Fruit fly (Drosophila melanogaster): ENCODE measurements around the gene CG4459.

CG4459 gene

dm6 chr3R:19928544-19928943 is at the start of gene CG4459:
CG4459 (minus strand) TSS chr3R:19928644.
- TF ChIP-seq Dfd (GFP tag; optimal IDR thresholded peaks at IDR 0.05) (no peak), CG32264 (GFP tag; optimal IDR thresholded peaks at IDR 0.05) (no peak)

DNA sequence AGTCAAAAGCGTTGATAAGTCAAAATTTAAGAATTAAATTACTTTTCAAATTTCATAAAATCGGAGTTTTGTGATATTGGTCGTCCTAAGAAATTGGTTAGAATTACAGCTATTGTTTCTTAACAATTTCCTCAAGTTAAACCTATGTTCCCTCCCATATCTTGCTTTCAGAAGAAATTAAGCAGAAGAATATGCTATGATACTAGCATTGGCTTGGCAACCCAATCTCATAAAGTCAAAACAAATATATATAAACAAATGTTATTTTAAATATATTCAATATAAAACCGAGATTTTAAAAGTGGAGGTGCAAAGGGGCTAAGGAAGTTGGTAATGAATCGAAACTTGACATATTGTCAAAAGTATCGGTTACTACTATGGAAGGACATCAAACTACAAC is 44.2 kb upstream of the CG4459 start, which contains the start of gene CG31213:
TSS of gene CG31213 (plus strand) at position 301 of the 400 bp plus-strand sequence.
- no peak for TF ChIP-seq h (GFP tag; optimal IDR thresholded peaks at IDR 0.05)
- TF ChIP-seq Rel (GFP tag; optimal IDR thresholded peaks at IDR 0.05): no peak
- no peak for TF ChIP-seq Rel (tag; optimal IDR thresholded peaks at IDR 0.05)

DNA sequence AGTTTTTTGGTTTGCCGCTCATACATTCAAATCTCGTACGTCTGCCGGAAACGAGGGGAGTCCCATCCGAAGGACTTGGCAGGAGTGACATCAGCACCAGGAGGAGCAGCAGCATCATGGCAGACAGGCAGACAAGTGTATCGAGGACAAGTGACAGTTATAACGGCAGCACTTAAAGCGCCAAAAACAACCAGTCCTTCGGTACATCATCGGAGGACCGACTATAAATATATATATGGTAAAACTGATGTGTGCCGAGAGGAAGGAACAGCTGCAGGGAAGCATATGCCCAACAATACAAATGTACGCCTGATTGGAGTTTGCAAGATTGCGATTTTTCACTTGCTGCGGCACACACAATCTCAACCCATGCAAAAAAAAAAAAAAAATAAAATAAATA is 40.3 kb upstream of the CG4459 start:
- TF ChIP-seq Sp1 (GFP tag; optimal IDR thresholded peaks at IDR 0.05) (no peak), CG9705 (GFP tag; optimal IDR thresholded peaks at IDR 0.05) (no peak), tai (GFP tag; optimal IDR thresholded peaks at IDR 0.05) (no peak), psq (GFP tag; optimal IDR thresholded peaks at IDR 0.05) (no peak), foxo (GFP tag; optimal IDR thresholded peaks at IDR 0.05) (no peak), sv (GFP tag; optimal IDR thresholded peaks at IDR 0.05) (no peak), Dif (GFP tag; optimal IDR thresholded peaks at IDR 0.05; ENCODE audit: partially characterized antibody) (no peak), CG32264 (GFP tag; optimal IDR thresholded peaks at IDR 0.05) (no peak), dl (GFP tag; optimal IDR thresholded peaks at IDR 0.05; ENCODE audit: insufficient read depth in 1 of 2, partially characterized antibody in 2 of 2) (no peak), Myc (optimal IDR thresholded peaks at IDR 0.05) (no peak), OdsH (GFP tag; optimal IDR thresholded peaks at IDR 0.05) (no peak), rgr (GFP tag; optimal IDR thresholded peaks at IDR 0.05) (no peak), woc (GFP tag; optimal IDR thresholded peaks at IDR 0.05) (no peak), fru (GFP tag; optimal IDR thresholded peaks at IDR 0.05) (no peak)

dm6 chr3R:19948143-19948542 is 19.7 kb upstream of the CG4459 start, which contains the start of gene CG4783:
CG4783 (plus strand) TSS chr3R:19948443.
- no peak for TF ChIP-seq usp (GFP tag; optimal IDR thresholded peaks at IDR 0.05)
- no peak for TF ChIP-seq pan (optimal IDR thresholded peaks at IDR 0.05)
- TF ChIP-seq Dif (GFP tag; optimal IDR thresholded peaks at IDR 0.05; ENCODE audit: partially characterized antibody): no peak

DNA sequence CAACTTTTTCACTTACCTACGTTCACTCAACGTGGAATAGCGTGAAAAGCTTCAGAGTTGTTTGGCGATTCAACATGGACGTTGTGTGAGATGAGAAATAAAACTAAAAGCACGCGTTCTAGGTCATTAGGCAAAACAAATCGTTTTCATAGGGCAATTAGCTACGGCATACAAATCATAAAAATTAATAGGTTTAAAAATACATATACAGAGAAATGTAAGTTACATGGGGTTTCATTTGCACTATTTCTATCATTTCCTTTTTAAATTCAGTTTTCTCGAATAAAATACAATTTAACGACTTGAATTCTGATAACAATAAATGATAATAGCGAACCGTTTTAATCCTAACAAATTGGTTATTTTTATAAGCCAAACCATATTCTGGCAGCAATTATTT is 13.9 kb upstream of the CG4459 start, which contains the start of gene CG46042:
TSS of gene CG46042 (minus strand) at position 101 of the 400 bp plus-strand sequence.
- no peak for TF ChIP-seq fru (GFP tag; optimal IDR thresholded peaks at IDR 0.05)
- no peak for TF ChIP-seq HLH106 (tag; optimal IDR thresholded peaks at IDR 0.05)
- TF ChIP-seq lola (GFP tag; optimal IDR thresholded peaks at IDR 0.05): no peak
- no peak for TF ChIP-seq h (GFP tag; optimal IDR thresholded peaks at IDR 0.05)
- no peak for TF ChIP-seq dmrt93B (GFP tag; optimal IDR thresholded peaks at IDR 0.05)
- TF ChIP-seq CG32264 (GFP tag; optimal IDR thresholded peaks at IDR 0.05): no peak
- TF ChIP-seq rgr (GFP tag; optimal IDR thresholded peaks at IDR 0.05): no peak
- TF ChIP-seq Dfd (GFP tag; optimal IDR thresholded peaks at IDR 0.05): no peak
- no peak for TF ChIP-seq tai (GFP tag; optimal IDR thresholded peaks at IDR 0.05)

- TF ChIP-seq Dif (GFP tag; optimal IDR thresholded peaks at IDR 0.05; ENCODE audit: partially characterized antibody) (no peak), Rel (GFP tag; optimal IDR thresholded peaks at IDR 0.05) (no peak), Rel (tag; optimal IDR thresholded peaks at IDR 0.05) (no peak), OdsH (GFP tag; optimal IDR thresholded peaks at IDR 0.05) (no peak)
These were observed 10.6 kb upstream of the CG4459 start for dm6 chr3R:19938941-19939587.

DNA sequence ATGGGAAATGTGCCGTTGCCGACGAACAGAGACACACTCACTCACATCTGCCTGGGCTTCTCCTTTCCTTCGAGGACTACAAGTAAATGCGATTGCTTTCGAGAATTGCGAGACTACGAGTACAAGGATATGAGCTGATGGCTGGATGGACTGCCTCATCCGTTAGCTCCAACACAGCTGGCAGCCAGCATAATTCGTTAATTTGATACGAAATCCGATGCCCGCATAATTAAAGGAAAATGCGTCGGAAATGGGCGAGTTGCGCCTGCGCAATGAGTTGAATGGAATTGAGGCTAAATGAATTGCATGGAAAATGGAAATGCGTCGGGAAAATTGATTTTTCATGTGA is 7.3 kb upstream of the CG4459 start:
- no peak for TF ChIP-seq HLH106 (tag; optimal IDR thresholded peaks at IDR 0.05)
- TF ChIP-seq Dif (GFP tag; optimal IDR thresholded peaks at IDR 0.05; ENCODE audit: partially characterized antibody): no peak
- TF ChIP-seq Rel (GFP tag; optimal IDR thresholded peaks at IDR 0.05): no peak
- TF ChIP-seq Rel (tag; optimal IDR thresholded peaks at IDR 0.05): no peak
- no peak for TF ChIP-seq brk (GFP tag; optimal IDR thresholded peaks at IDR 0.05)
- no peak for TF ChIP-seq Jra (GFP tag; optimal IDR thresholded peaks at IDR 0.05)
- no peak for TF ChIP-seq dl (GFP tag; optimal IDR thresholded peaks at IDR 0.05; ENCODE audit: insufficient read depth in 1 of 2, partially characterized antibody in 2 of 2)
- no peak for TF ChIP-seq sage (GFP tag; optimal IDR thresholded peaks at IDR 0.05)
- no peak for TF ChIP-seq GATAd (GFP tag; optimal IDR thresholded peaks at IDR 0.05)
- TF ChIP-seq tai (GFP tag; optimal IDR thresholded peaks at IDR 0.05): no peak
- TF ChIP-seq h (GFP tag; optimal IDR thresholded peaks at IDR 0.05): no peak
